Fruit fly (Drosophila melanogaster) whole organism, larva: ENCODE data around the gene solo.

Experiments
- noc ChIP-seq: fragments of 200-800 bp; sonication (Bioruptor generic); optimal IDR thresholded peaks from 3 replicates; lab custom pipeline; 2019; ENCODE audit warnings: missing biosample characterization, mild to moderate bottlenecking, missing genetic modification characterization, moderate library complexity

Gene solo

DNA sequence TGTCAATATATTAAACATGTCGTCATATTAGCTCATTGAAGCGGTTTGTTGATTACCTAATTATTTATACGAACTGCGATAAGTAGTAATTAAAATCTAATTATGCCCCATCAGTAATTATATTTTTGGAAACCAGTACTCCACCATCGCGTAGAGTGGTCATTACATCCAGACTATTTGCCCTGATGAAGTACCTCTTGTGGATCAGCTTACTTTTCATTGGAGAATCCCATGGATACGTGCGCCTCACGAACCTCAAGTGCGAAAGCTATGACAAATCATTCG lies 3.4 kb upstream of the solo start, which contains the start of gene CG33679:
TSS of gene CG33679 (plus strand) at position 186 of the 285 bp plus-strand sequence.
- no peak for TF ChIP-seq noc (tag; lab: Kevin White, UChicago)

dm6 chr2L:15059000-15059399 lies 2.5 kb upstream of the solo start:
- TF ChIP-seq noc (tag; lab: Kevin White, UChicago) = no peak

DNA sequence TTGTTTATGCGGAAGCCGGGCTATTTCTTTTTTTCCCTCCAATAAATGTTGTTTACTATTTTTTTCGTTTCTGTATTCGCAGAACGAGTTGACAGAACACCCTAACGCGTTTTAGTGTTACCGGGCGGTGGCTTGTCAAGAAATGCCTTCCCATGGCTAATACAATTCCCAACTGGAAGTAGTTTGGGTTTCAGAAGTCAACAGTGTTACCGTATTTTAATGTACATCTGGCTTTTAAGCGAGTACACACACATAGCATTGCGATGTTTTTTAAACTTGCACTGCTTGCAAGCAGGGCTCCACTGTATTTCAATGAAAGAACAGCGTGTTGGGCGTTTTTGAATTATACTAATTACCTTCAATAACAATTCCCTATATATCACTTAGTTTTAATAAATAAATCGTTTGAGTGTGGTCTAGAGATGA lies 863 bp upstream of the solo start, which contains the start of gene TfIIS:
TSS of gene TfIIS (minus strand) at position 178 of the 426 bp plus-strand sequence.
- no peak for TF ChIP-seq noc (tag; lab: Kevin White, UChicago)

- TF ChIP-seq noc (tag; lab: Kevin White, UChicago) = no peak
Measured at dm6 chr2L:15062095-15062494, 639 bp downstream of the solo start.

- no peak for TF ChIP-seq noc (tag; lab: Kevin White, UChicago)
Measured at dm6 chr2L:15065663-15066062, 4.2 kb downstream of the solo start.

DNA sequence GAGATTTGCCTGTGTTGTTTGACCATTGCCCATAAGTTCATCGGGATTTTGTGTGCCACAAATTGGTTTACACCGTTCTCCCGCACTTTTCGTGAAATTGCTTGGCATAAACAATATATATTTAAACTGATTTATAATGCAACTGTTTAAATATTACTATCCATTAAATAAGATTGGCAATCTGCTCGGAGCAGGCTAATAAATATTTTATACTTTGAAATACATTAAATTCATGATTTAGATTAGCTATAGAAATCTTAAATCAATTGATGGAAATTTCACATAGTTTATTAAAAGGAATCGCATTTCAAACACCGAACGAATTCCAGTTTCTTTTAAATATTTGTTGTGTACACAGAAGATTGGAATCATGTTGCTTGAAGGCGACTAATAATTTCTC lies 4.7 kb downstream of the solo start:
- no peak for TF ChIP-seq noc (tag; lab: Kevin White, UChicago)

dm6 chr2L:15067832-15068231 lies 6.4 kb downstream of the solo start:
- peak; percentile 47 for TF ChIP-seq noc (tag; lab: Kevin White, UChicago)

- TF ChIP-seq noc (tag; lab: Kevin White, UChicago) = no peak
Measured at dm6 chr2L:15070216-15070615, 8.8 kb downstream of the solo start, which contains the start of gene vig. Gene vig, minus strand, starts transcription at chr2L:15070316.

dm6 chr2L:15074465-15074864 lies 13.0 kb downstream of the solo start, which contains the start of gene wwk:
Gene wwk, plus strand, starts transcription at chr2L:15074776.
- no peak for TF ChIP-seq noc (tag; lab: Kevin White, UChicago)

DNA sequence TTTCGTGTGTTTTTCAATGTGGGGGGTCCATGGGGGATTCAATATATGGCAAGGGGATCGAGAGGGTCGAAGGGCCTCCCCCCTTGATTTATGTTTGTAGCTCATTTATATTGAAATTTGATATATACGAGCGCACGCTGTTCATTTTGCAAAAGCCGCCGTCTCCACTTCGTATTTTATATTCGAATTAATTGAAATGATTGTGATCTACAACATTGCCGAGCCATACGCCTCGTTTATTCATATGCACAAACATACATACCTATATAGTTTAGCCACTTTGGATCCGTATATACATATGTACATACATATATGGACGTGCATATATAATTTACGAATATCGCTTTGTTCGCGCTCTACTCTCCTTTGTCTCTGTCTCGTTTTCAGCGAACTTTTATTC lies 44.6 kb downstream of the solo start:
- no peak for TF ChIP-seq noc (tag; lab: Kevin White, UChicago)

DNA sequence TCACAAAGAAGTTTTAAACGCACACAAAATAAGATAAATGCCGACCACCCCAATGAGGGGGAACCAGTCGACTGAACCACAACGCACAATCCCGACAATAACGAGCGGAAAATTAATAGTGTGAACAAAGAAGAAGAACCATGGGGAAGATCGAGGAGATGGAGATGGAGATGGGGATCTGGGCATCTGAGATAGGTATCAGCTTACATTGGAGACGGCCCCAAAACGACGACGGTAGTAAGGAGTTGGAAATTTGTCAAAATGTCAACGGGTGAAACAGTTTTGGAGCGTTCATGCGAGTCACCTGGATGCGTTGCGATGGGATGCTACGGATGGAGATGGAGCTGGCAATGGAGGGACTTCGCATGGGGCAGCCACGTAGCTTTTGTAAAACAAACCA lies 45.8 kb downstream of the solo start:
- no peak for TF ChIP-seq noc (tag; lab: Kevin White, UChicago)

DNA sequence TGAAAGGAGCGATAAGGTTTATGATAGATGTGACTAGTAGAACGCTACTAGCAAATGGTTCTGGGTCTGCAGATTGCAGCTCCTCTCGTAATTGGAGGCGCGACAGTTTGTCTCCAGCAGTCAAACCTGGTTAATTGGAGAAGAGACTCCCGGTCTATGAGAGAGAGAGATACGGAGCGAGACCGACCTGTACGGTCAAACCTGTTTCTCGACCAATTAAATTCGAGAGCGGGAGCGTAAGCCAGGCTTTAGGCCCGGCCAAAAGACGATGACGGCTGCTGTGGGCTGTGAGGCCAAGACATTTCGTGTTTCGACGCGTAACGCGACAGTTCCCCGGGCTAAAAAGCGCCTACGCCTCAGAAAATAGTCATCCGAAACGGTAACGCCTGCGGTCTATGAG lies 47.7 kb downstream of the solo start, which contains the start of gene CG15269:
TSS of gene CG15269 (plus strand) at position 261 of the 400 bp plus-strand sequence.
- TF ChIP-seq noc (tag; lab: Kevin White, UChicago) = no peak

DNA sequence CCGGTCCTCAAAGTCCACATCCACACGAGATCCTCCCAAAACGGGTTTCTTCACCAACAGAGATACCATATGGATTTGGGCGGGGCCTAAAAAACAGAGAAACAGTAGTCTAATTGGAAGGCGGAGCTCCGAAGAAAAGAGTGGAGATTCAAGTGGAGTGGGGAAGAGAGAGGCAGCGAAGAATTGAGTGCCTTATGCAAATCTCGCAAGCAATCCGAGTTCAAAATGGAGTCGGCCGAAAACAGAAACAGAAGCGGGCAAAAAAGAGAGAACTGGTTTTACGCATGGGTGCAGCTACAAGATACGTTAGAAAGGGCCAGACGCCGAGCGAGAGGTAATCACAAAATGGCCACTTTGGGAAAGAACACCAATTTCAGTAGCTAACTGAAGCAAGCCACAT lies 49.8 kb downstream of the solo start:
- TF ChIP-seq noc (tag; lab: Kevin White, UChicago) = no peak

DNA sequence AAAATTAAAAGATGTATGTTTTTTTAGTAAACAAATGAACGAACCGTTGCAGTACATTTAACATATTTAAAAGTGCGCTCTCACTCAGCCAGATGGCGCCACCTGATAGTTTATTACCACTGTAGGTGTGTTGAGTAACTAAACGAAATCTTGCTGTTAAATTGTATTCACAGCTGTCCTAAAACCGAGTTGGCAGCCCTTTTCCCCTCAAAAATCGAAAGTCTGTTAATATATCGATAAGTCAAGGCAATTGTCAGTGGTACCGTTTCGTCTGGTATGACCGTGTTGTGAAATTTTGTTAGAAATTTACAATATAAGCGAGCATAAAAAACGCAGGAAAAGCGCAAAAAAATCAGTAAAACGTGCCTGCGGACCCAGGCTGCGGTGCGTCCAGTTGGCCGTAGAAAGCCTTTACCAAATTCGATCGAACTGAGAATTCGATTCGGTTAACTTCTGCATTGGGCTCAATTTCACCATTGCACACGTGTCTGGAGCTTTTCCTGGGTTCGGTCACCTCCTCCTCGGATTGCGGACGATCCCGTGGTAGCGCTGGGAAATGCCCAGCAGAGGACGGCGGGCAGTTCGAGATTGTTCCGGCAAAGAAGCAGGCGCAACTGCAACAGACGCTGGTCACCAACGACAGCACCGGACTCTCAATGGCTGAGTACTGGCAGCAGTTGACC lies 51.9 kb downstream of the solo start, which contains the start of gene stc:
TSS of gene stc (plus strand) at position 247 of the 683 bp plus-strand sequence.
- no peak for TF ChIP-seq noc (tag; lab: Kevin White, UChicago)

DNA sequence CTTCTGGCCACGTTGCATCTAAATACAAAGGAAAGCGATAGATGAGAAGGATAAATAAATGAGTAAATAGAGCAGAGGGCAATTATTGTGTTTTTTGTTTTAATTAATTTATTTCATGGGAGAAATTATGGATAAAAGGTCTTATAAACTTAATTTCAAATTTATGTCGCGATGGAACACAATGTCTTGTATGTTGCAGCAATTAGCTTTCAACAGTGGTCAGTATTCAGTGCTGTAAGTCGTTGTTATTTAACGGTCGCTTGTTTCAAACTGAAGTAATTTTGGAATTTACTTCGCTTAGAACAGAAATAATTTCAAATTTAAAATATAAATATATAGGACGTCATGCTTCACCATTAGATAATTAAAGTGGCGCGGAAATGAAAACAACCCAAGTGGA lies 56.5 kb downstream of the solo start:
- no peak for TF ChIP-seq noc (tag; lab: Kevin White, UChicago)

- TF ChIP-seq noc (tag; lab: Kevin White, UChicago) = no peak
Measured at dm6 chr2L:15118507-15118906, 57.1 kb downstream of the solo start.
